Worm (Caenorhabditis elegans) whole organism, L4 larva: ENCODE data around the gene T01H3.3.

Source experiments
- F26F4.8 ChIP-seq: fragments of 200-800 bp; sonication (Bioruptor generic); conservative IDR thresholded peaks from 2 replicates; pipeline ENCODE4 v1.3.6; 2022; ENCODE audit warnings: missing genetic modification characterization, missing compliant biosample characterization
- R02D3.7 ChIP-seq: fragments of 150-350 bp; sonication (generic microtip); optimal IDR thresholded peaks from 3 replicates; lab custom pipeline; 2014; ENCODE audit warnings: missing biosample characterization, missing genetic modification characterization
- T26A8.4 ChIP-seq: fragments of 200-800 bp; sonication (Bioruptor generic); IDR thresholded peaks from 2 replicates; pipeline ENCODE4 v1.3.6; 2022; ENCODE audit warnings: missing genetic modification characterization, missing compliant biosample characterization
- ZK546.5 ChIP-seq, 2 experiments: sonication (generic microtip); optimal IDR thresholded peaks; 2 replicates each; lab custom pipeline; 2017; ENCODE audit warnings: missing biosample characterization in 2 of 2, missing genetic modification characterization in 2 of 2
- ama-1 ChIP-seq: fragments of 150-350 bp; optimal IDR thresholded peaks from 2 replicates; lab custom pipeline; 2014; ENCODE audit warnings: inconsistent platforms, mixed read lengths
- ceh-44 ChIP-seq: fragments of 200-800 bp; sonication (Bioruptor generic); IDR thresholded peaks from 2 replicates; pipeline ENCODE4 v1.3.6; 2022; ENCODE audit warnings: missing genetic modification reagents, missing genetic modification characterization, missing compliant biosample characterization
- ceh-82 ChIP-seq: sonication (generic microtip); optimal IDR thresholded peaks from 2 replicates; lab custom pipeline; 2017; ENCODE audit warnings: missing biosample characterization, missing genetic modification characterization
- ces-1 ChIP-seq: fragments of 150-350 bp; sonication (generic microtip); optimal IDR thresholded peaks from 4 replicates; lab custom pipeline; 2014; ENCODE audit warnings: missing biosample characterization, missing genetic modification reagents, missing genetic modification characterization
- cey-2 ChIP-seq: sonication (generic microtip); optimal IDR thresholded peaks from 3 replicates; lab custom pipeline; 2017; ENCODE audit warnings: missing genetic modification characterization, mild to moderate bottlenecking, missing compliant biosample characterization, antibody characterized with exemption, borderline replicate concordance; ENCODE audit not compliant: insufficient read depth
- ctbp-1 ChIP-seq: fragments of 200-800 bp; sonication (Bioruptor generic); IDR thresholded peaks from 2 replicates; pipeline ENCODE4 v1.3.6; 2022; ENCODE audit warnings: missing genetic modification reagents, missing genetic modification characterization, missing compliant biosample characterization
- daf-8 ChIP-seq: fragments of 200-800 bp; sonication (Bioruptor generic); IDR thresholded peaks from 2 replicates; pipeline ENCODE4 v1.3.6; 2022; ENCODE audit warnings: missing genetic modification characterization, missing compliant biosample characterization
- dmd-6 ChIP-seq: fragments of 200-800 bp; sonication (Bioruptor generic); IDR thresholded peaks from 2 replicates; pipeline ENCODE4 v1.3.6; 2022; ENCODE audit warnings: missing genetic modification reagents, missing genetic modification characterization, missing compliant biosample characterization
- dmd-8 ChIP-seq: fragments of 200-800 bp; sonication (Bioruptor generic); IDR thresholded peaks from 2 replicates; pipeline ENCODE4 v1.3.6; 2022; ENCODE audit warnings: missing genetic modification characterization, missing compliant biosample characterization
- dmd-9 ChIP-seq: fragments of 200-800 bp; sonication (Bioruptor generic); IDR thresholded peaks from 2 replicates; pipeline ENCODE4 v1.3.6; 2022; ENCODE audit warnings: missing genetic modification reagents, missing genetic modification characterization, missing compliant biosample characterization
- fkh-10 ChIP-seq: fragments of 150-350 bp; optimal IDR thresholded peaks from 2 replicates; lab custom pipeline; 2014; ENCODE audit warnings: missing biosample characterization, missing genetic modification reagents, missing genetic modification characterization
- gei-8 ChIP-seq: fragments of 200-800 bp; sonication (Bioruptor generic); optimal IDR thresholded peaks from 2 replicates; lab custom pipeline; 2018; ENCODE audit warnings: mild to moderate bottlenecking, missing genetic modification characterization, missing compliant biosample characterization
- hmg-1.1 ChIP-seq: fragments of 200-800 bp; sonication (Bioruptor generic); IDR thresholded peaks from 2 replicates; pipeline ENCODE4 v1.3.6; 2022; ENCODE audit warnings: missing genetic modification reagents, missing genetic modification characterization, missing compliant biosample characterization
- jun-1 ChIP-seq: fragments of 150-350 bp; optimal IDR thresholded peaks from 2 replicates; lab custom pipeline; 2014; ENCODE audit warnings: missing biosample characterization, missing genetic modification reagents, missing genetic modification characterization
- lin-15B ChIP-seq: fragments of 150-350 bp; sonication (generic microtip); optimal IDR thresholded peaks from 3 replicates; lab custom pipeline; 2014; ENCODE audit warnings: missing biosample characterization, missing genetic modification characterization
- lir-3 ChIP-seq: sonication (generic microtip); optimal IDR thresholded peaks from 2 replicates; lab custom pipeline; 2016; ENCODE audit warnings: mild to moderate bottlenecking, missing genetic modification characterization, missing compliant biosample characterization
- lsy-2 ChIP-seq, 2 experiments: fragments of 150-350 bp in 1 of 2; sonication (generic microtip) in 1 of 2; optimal IDR thresholded peaks; 2 replicates each; lab custom pipeline; 2014 to 2017; ENCODE audit warnings: missing biosample characterization in 2 of 2, missing genetic modification characterization in 2 of 2
- madf-5 ChIP-seq, 2 experiments: fragments of 200-800 bp; sonication (Bioruptor generic); IDR thresholded peaks; 2 replicates each; pipeline ENCODE4 v1.3.6; 2022; ENCODE audit warnings: missing compliant biosample characterization in 2 of 2, missing genetic modification characterization in 2 of 2
- madf-9 ChIP-seq: fragments of 200-800 bp; sonication (Bioruptor generic); conservative IDR thresholded peaks from 2 replicates; pipeline ENCODE4 v1.3.6; 2022; ENCODE audit warnings: missing genetic modification reagents, missing genetic modification characterization, missing compliant biosample characterization
- mdt-29 ChIP-seq: fragments of 200-800 bp; sonication (Bioruptor generic); IDR thresholded peaks from 2 replicates; pipeline ENCODE4 v1.3.6; 2022; ENCODE audit warnings: missing genetic modification reagents, missing genetic modification characterization, missing compliant biosample characterization
- mxl-2 ChIP-seq: fragments of 200-800 bp; sonication (Bioruptor generic); conservative IDR thresholded peaks from 2 replicates; pipeline ENCODE4 v1.3.6; 2022; ENCODE audit warnings: missing genetic modification reagents, missing genetic modification characterization, missing compliant biosample characterization
- mxl-3 ChIP-seq: fragments of 200-800 bp; sonication (Bioruptor generic); optimal IDR thresholded peaks from 2 replicates; lab custom pipeline; 2018; ENCODE audit warnings: mild to moderate bottlenecking, missing genetic modification characterization, missing compliant biosample characterization
- nhr-10 ChIP-seq: fragments of 150-350 bp; optimal IDR thresholded peaks from 2 replicates; lab custom pipeline; 2014; ENCODE audit warnings: missing biosample characterization, missing genetic modification characterization
- nhr-237 ChIP-seq: sonication (generic microtip); optimal IDR thresholded peaks from 2 replicates; lab custom pipeline; 2017; ENCODE audit warnings: missing biosample characterization, missing genetic modification characterization
- nhr-28 ChIP-seq: fragments of 150-350 bp; optimal IDR thresholded peaks from 2 replicates; lab custom pipeline; 2014; ENCODE audit warnings: missing biosample characterization, missing genetic modification characterization
- nhr-41 ChIP-seq: fragments of 200-800 bp; sonication (Bioruptor generic); IDR thresholded peaks from 2 replicates; pipeline ENCODE4 v1.3.6; 2022; ENCODE audit warnings: missing genetic modification reagents, missing genetic modification characterization, missing compliant biosample characterization
- php-3 ChIP-seq: fragments of 200-800 bp; sonication (Bioruptor generic); IDR thresholded peaks from 2 replicates; pipeline ENCODE4 v1.3.6; 2022; ENCODE audit warnings: missing genetic modification reagents, missing genetic modification characterization, missing compliant biosample characterization
- pqm-1 ChIP-seq: sonication (generic microtip); optimal IDR thresholded peaks from 2 replicates; lab custom pipeline; 2017; ENCODE audit warnings: missing biosample characterization, missing genetic modification characterization
- saeg-2 ChIP-seq: fragments of 200-800 bp; sonication (Bioruptor generic); IDR thresholded peaks from 2 replicates; pipeline ENCODE4 v1.3.6; 2022; ENCODE audit warnings: missing genetic modification reagents, missing genetic modification characterization, missing compliant biosample characterization
- snpc-4 ChIP-seq: fragments of 150-350 bp; optimal IDR thresholded peaks from 2 replicates; lab custom pipeline; 2014; ENCODE audit warnings: missing biosample characterization, missing genetic modification characterization
- tra-1 ChIP-seq: fragments of 200-800 bp; sonication (Bioruptor generic); IDR thresholded peaks from 2 replicates; pipeline ENCODE4 v1.3.6; 2022; ENCODE audit warnings: missing genetic modification reagents, missing genetic modification characterization, missing compliant biosample characterization
- unc-62 ChIP-seq, 3 experiments: fragments of 150-350 bp in 1 of 3; sonication (generic microtip); optimal IDR thresholded peaks in 2 of 3; peaks in 1 of 3; 1 replicate in 1 of 3; 2 replicates in 2 of 3; lab custom pipeline; 2014 to 2017; ENCODE audit warnings: missing biosample characterization in 3 of 3, missing genetic modification characterization in 3 of 3, missing genetic modification reagents in 3 of 3, missing genotype in 1 of 3
- vab-7 ChIP-seq: fragments of 200-800 bp; sonication (Bioruptor generic); IDR thresholded peaks from 2 replicates; pipeline ENCODE4 v1.3.6; 2022; ENCODE audit warnings: missing genetic modification reagents, missing genetic modification characterization, missing compliant biosample characterization
- zag-1 ChIP-seq: fragments of 150-350 bp; optimal IDR thresholded peaks from 2 replicates; lab custom pipeline; 2014; ENCODE audit warnings: missing biosample characterization, missing genetic modification characterization
- zip-11 ChIP-seq: fragments of 200-800 bp; sonication (Bioruptor generic); IDR thresholded peaks from 2 replicates; pipeline ENCODE4 v1.3.6; 2022; ENCODE audit warnings: missing genetic modification characterization, missing compliant biosample characterization
- ztf-11 ChIP-seq: fragments of 150-350 bp; optimal IDR thresholded peaks from 2 replicates; lab custom pipeline; 2014; ENCODE audit warnings: missing biosample characterization, missing genetic modification characterization

T01H3.3 gene

ce11 chrII:7873843-7874372, at the start of gene T01H3.3 (continued):
- TF ChIP-seq php-3 (no peak), R02D3.7 (no peak)
- TF ChIP-seq, all 104 proteins: peak for 13

DNA sequence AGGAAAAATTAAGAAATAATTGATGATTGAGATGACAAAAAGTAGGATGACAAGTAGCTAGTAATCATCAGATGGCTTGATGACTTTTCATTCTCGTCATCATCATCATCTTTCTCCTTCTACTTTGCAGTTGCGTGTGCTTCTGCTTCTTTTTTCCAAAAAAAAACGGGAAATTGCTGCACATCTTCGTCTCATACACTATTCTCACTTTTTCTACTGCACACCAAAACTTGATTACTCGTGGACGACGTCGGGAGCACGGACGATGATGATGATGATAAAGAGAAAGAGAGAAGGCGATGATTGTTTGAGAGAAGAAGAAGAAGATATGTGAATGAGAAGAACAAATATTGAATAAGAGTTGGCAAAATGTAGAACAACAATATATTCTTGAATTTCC, 47.5 kb upstream of the T01H3.3 start:
- TF ChIP-seq ces-1 (GFP tag; lab: Kevin White, UChicago) = peak; percentile 72
- no peak for TF ChIP-seq ceh-82 (tag; lab: Kevin White, UChicago)
- TF ChIP-seq madf-9 (GFP tag; lab: Robert Waterston, UW) = no peak
- TF ChIP-seq pqm-1 (tag; lab: Kevin White, UChicago) = no peak
- no peak for TF ChIP-seq zip-11 (GFP tag; lab: Robert Waterston, UW)
- no peak for TF ChIP-seq vab-7 (GFP tag; lab: Robert Waterston, UW)
- no peak for TF ChIP-seq snpc-4 (tag; lab: Kevin White, UChicago)
- TF ChIP-seq ZK546.5 (tag; optimal IDR thresholded peaks at IDR 0.05; lab: Kevin White, UChicago) = no peak
- TF ChIP-seq fkh-10 (GFP tag; lab: Kevin White, UChicago) = peak; percentile 70
- TF ChIP-seq mdt-29 (GFP tag; lab: Robert Waterston, UW) = no peak
- TF ChIP-seq ceh-44 (GFP tag; lab: Robert Waterston, UW) = no peak
- no peak for TF ChIP-seq ztf-11 (tag; lab: Kevin White, UChicago)
- no peak for TF ChIP-seq F26F4.8 (GFP tag; lab: Robert Waterston, UW)
- no peak for TF ChIP-seq cey-2 (tag; lab: Kevin White, UChicago)
- TF ChIP-seq daf-8 (GFP tag; lab: Robert Waterston, UW) = no peak
- TF ChIP-seq T26A8.4 (GFP tag; lab: Robert Waterston, UW) = no peak
- TF ChIP-seq nhr-41 (GFP tag; lab: Robert Waterston, UW) = no peak
- no peak for TF ChIP-seq lir-3 (tag; lab: Kevin White, UChicago)
- TF ChIP-seq zag-1 (tag; lab: Kevin White, UChicago) = no peak
- TF ChIP-seq madf-5 (GFP tag; IDR thresholded peaks at IDR 0.05; lab: Robert Waterston, UW) = no peak
- TF ChIP-seq unc-62 (GFP tag; optimal IDR thresholded peaks at IDR 0.05 in 1 of 2; lab: Kevin White, UChicago) = peak in 1 of 2 experiments; percentile 97
- TF ChIP-seq unc-62 (tag; optimal IDR thresholded peaks at IDR 0.05; lab: Kevin White, UChicago) = no peak
- no peak for TF ChIP-seq mxl-2 (GFP tag; lab: Robert Waterston, UW)
- 0 out of 2 replicates have a peak, but pooled peaks have one; percentile 52 for TF ChIP-seq ctbp-1 (GFP tag; lab: Robert Waterston, UW)
- TF ChIP-seq lsy-2 (tag; optimal IDR thresholded peaks at IDR 0.05; lab: Kevin White, UChicago) = no peak
- no peak for TF ChIP-seq nhr-10 (tag; lab: Kevin White, UChicago)
- TF ChIP-seq tra-1 (GFP tag; lab: Robert Waterston, UW) = no peak
- TF ChIP-seq saeg-2 (GFP tag; lab: Robert Waterston, UW) = no peak
- TF ChIP-seq lin-15B (tag; lab: Kevin White, UChicago) = no peak
- no peak for TF ChIP-seq gei-8
- TF ChIP-seq hmg-1.1 (GFP tag; lab: Robert Waterston, UW) = no peak

DNA sequence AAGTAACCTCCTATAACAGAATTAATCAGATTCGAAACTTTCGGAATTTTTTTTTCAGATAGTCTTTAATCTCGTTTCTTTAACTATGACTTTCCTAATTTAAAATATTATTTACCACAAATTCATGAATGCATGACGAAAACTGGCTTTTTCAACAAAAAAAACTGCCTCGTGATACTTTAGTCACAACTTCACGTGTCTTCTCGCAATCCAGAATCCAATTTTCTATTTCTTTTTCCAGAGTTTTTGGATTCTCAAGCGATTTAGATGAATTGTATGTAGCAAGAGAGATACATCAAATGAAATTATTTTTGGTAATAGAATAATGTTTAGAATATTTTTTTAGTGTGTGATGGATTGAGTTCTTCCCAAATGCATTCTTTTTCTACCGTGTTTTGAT, 46.5 kb upstream of the T01H3.3 start:
- TF ChIP-seq mxl-3 (GFP tag; lab: Kevin White, UChicago) = no peak
- peak; percentile 36 for TF ChIP-seq ces-1 (GFP tag; lab: Kevin White, UChicago)
- peak; percentile 80 for TF ChIP-seq fkh-10 (GFP tag; lab: Kevin White, UChicago)
- no peak for TF ChIP-seq dmd-6 (GFP tag; lab: Robert Waterston, UW)
- TF ChIP-seq nhr-28 (tag; lab: Kevin White, UChicago) = no peak
- no peak for TF ChIP-seq jun-1 (tag; lab: Kevin White, UChicago)
- TF ChIP-seq madf-5 (GFP tag; IDR thresholded peaks at IDR 0.05; lab: Robert Waterston, UW) = no peak
- TF ChIP-seq ama-1 (lab: Kevin White, UChicago) = no peak
- TF ChIP-seq ctbp-1 (GFP tag; lab: Robert Waterston, UW) = no peak
- no peak for TF ChIP-seq nhr-237
- no peak for TF ChIP-seq R02D3.7
- TF ChIP-seq F26F4.8 (GFP tag; lab: Robert Waterston, UW) = no peak
- no peak for TF ChIP-seq lsy-2 (tag; optimal IDR thresholded peaks at IDR 0.05; lab: Kevin White, UChicago)
- no peak for TF ChIP-seq dmd-8 (GFP tag; lab: Robert Waterston, UW)
- no peak for TF ChIP-seq ceh-82 (tag; lab: Kevin White, UChicago)
- no peak for TF ChIP-seq dmd-9
